Fruit fly (Drosophila melanogaster) whole organism, embryonic: Measurements from ENCODE around the gene wge.
A peak's percentile ranks its signal among the peaks of the same experiment; 100 is the strongest.

Experiments used
- Ada2b ChIP-seq: fragments of 200-800 bp; sonication (Bioruptor generic); IDR thresholded peaks from 2 replicates; pipeline ENCODE4 v1.3.6; 2022; ENCODE audit warnings: missing biosample characterization, missing genetic modification characterization
- Antp ChIP-seq: fragments of 200-800 bp; sonication (Bioruptor generic); optimal IDR thresholded peaks from 3 replicates; lab custom pipeline; 2016; ENCODE audit warnings: missing biosample characterization, missing genetic modification characterization
- Atf3 ChIP-seq: fragments of 200-800 bp; sonication (Bioruptor generic); optimal IDR thresholded peaks from 3 replicates; lab custom pipeline; 2016; ENCODE audit warnings: missing biosample characterization, missing genetic modification characterization
- C15 ChIP-seq: fragments of 200-800 bp; sonication (Bioruptor generic); IDR thresholded peaks from 3 replicates; pipeline ENCODE4 v1.3.6; 2022; ENCODE audit warnings: missing biosample characterization, missing genetic modification characterization
- CG10462 ChIP-seq: fragments of 200-800 bp; sonication (Bioruptor generic); optimal IDR thresholded peaks from 2 replicates; lab custom pipeline; 2016; ENCODE audit warnings: missing biosample characterization, missing genetic modification characterization
- CG10654 ChIP-seq: fragments of 200-800 bp; sonication (Bioruptor generic); optimal IDR thresholded peaks from 2 replicates; lab custom pipeline; 2016; ENCODE audit warnings: missing biosample characterization, missing genetic modification characterization
- CG11504 ChIP-seq: fragments of 200-800 bp; sonication (Bioruptor generic); optimal IDR thresholded peaks from 3 replicates; lab custom pipeline; 2019; ENCODE audit warnings: missing biosample characterization, mild to moderate bottlenecking, missing genetic modification characterization, moderate library complexity
- CG11695 ChIP-seq: fragments of 200-800 bp; sonication (Bioruptor generic); IDR thresholded peaks from 3 replicates; pipeline ENCODE4 v1.3.6; 2022; ENCODE audit warnings: missing biosample characterization, missing genetic modification characterization
- CG12219 ChIP-seq: fragments of 200-800 bp; sonication (Bioruptor generic); optimal IDR thresholded peaks from 3 replicates; lab custom pipeline; 2018; ENCODE audit warnings: missing biosample characterization, mild to moderate bottlenecking, missing genetic modification characterization
- CG1233 ChIP-seq: fragments of 200-800 bp; sonication (Bioruptor generic); optimal IDR thresholded peaks from 4 replicates; lab custom pipeline; 2018; ENCODE audit warnings: missing biosample characterization, mild to moderate bottlenecking, missing genetic modification characterization
- CG13296 ChIP-seq: fragments of 200-800 bp; sonication (Bioruptor generic); optimal IDR thresholded peaks from 3 replicates; lab custom pipeline; 2018; ENCODE audit warnings: missing biosample characterization, mild to moderate bottlenecking, missing genetic modification characterization
- CG15269 ChIP-seq: fragments of 200-800 bp; sonication (Bioruptor generic); optimal IDR thresholded peaks from 2 replicates; lab custom pipeline; 2018; ENCODE audit warnings: missing biosample characterization, mild to moderate bottlenecking, missing genetic modification characterization, moderate library complexity
- CG15479 ChIP-seq: fragments of 200-800 bp; sonication (Bioruptor generic); optimal IDR thresholded peaks from 3 replicates; lab custom pipeline; 2019; ENCODE audit warnings: missing biosample characterization, mild to moderate bottlenecking, missing genetic modification characterization, moderate library complexity
- CG1603 ChIP-seq: fragments of 200-800 bp; sonication (Bioruptor generic); optimal IDR thresholded peaks from 2 replicates; lab custom pipeline; 2019; ENCODE audit warnings: missing biosample characterization, mild to moderate bottlenecking, missing genetic modification characterization, moderate library complexity
- CG17802 ChIP-seq: fragments of 200-800 bp; sonication (Bioruptor generic); optimal IDR thresholded peaks from 2 replicates; lab custom pipeline; 2018; ENCODE audit warnings: missing biosample characterization, mild to moderate bottlenecking, missing genetic modification characterization, moderate library complexity
- CG2889 ChIP-seq: fragments of 200-800 bp; sonication (Bioruptor generic); IDR thresholded peaks from 3 replicates; pipeline ENCODE4 v1.3.6; 2022; ENCODE audit warnings: missing biosample characterization, missing genetic modification characterization
- CG3163 ChIP-seq: fragments of 200-800 bp; sonication (Bioruptor generic); optimal IDR thresholded peaks from 3 replicates; lab custom pipeline; 2016; ENCODE audit warnings: missing biosample characterization, missing genetic modification characterization
- CG3281 ChIP-seq: fragments of 200-800 bp; sonication (Bioruptor generic); optimal IDR thresholded peaks from 3 replicates; lab custom pipeline; 2017; ENCODE audit warnings: missing biosample characterization, mild to moderate bottlenecking, missing genetic modification characterization
- CG3726 ChIP-seq: fragments of 200-800 bp; sonication (Bioruptor generic); IDR thresholded peaks from 3 replicates; pipeline ENCODE4, ENCODE4 v1.3.6; 2022; ENCODE audit warnings: missing biosample characterization, missing genetic modification characterization
- CG3838 ChIP-seq: fragments of 200-800 bp; sonication (Bioruptor generic); optimal IDR thresholded peaks from 3 replicates; lab custom pipeline; 2016; ENCODE audit warnings: missing biosample characterization, missing genetic modification characterization
- CG3847 ChIP-seq: fragments of 200-800 bp; sonication (Bioruptor generic); IDR thresholded peaks from 2 replicates; pipeline ENCODE4 v1.3.6; 2022; ENCODE audit warnings: missing biosample characterization, missing genetic modification characterization
- CG42726 ChIP-seq: fragments of 200-800 bp; sonication (Bioruptor generic); IDR thresholded peaks from 2 replicates; pipeline ENCODE4 v1.3.6; 2022; ENCODE audit warnings: missing biosample characterization, missing genetic modification characterization; ENCODE audit not compliant: partially characterized antibody
- CG6683 ChIP-seq: fragments of 200-800 bp; sonication (Bioruptor generic); optimal IDR thresholded peaks from 2 replicates; lab custom pipeline; 2017; ENCODE audit warnings: missing biosample characterization, mild to moderate bottlenecking, missing genetic modification characterization, missing genetic modification reagents
- CG6765 ChIP-seq: fragments of 200-800 bp; sonication (Bioruptor generic); optimal IDR thresholded peaks from 3 replicates; lab custom pipeline; 2017; ENCODE audit warnings: missing biosample characterization, mild to moderate bottlenecking, missing genetic modification characterization
- Dek ChIP-seq: fragments of 200-800 bp; sonication (Bioruptor generic); optimal IDR thresholded peaks from 3 replicates; lab custom pipeline; 2019; ENCODE audit warnings: missing biosample characterization, mild to moderate bottlenecking, missing genetic modification characterization, moderate library complexity
- H2.0 ChIP-seq: fragments of 200-800 bp; sonication (Bioruptor generic); IDR thresholded peaks from 2 replicates; pipeline ENCODE4 v1.3.6; 2022; ENCODE audit warnings: missing biosample characterization, missing genetic modification characterization
- HLHmδ ChIP-seq: fragments of 200-800 bp; sonication (Bioruptor generic); optimal IDR thresholded peaks from 2 replicates; lab custom pipeline; 2018; ENCODE audit warnings: missing biosample characterization, mild to moderate bottlenecking, missing genetic modification characterization, moderate library complexity
- Hand ChIP-seq: fragments of 200-800 bp; sonication (Bioruptor generic); optimal IDR thresholded peaks from 2 replicates; lab custom pipeline; 2017; ENCODE audit warnings: mild to moderate bottlenecking, missing biosample characterization, missing genetic modification reagents, missing genetic modification characterization
- Med ChIP-seq: fragments of 200-800 bp; sonication (Bioruptor generic); peaks from one replicate; lab custom pipeline; 2016; ENCODE audit warnings: missing biosample characterization, missing genetic modification characterization, mild to moderate bottlenecking, inconsistent platforms, moderate library complexity
- Meics ChIP-seq: fragments of 200-800 bp; sonication (Bioruptor generic); optimal IDR thresholded peaks from 2 replicates; lab custom pipeline; 2017; ENCODE audit warnings: missing biosample characterization, mild to moderate bottlenecking, missing genetic modification characterization
- Nf-YB ChIP-seq: fragments of 200-800 bp; sonication (Bioruptor generic); optimal IDR thresholded peaks from 3 replicates; lab custom pipeline; 2019; ENCODE audit warnings: missing biosample characterization, mild to moderate bottlenecking, missing genetic modification characterization, moderate library complexity
- Oli ChIP-seq: fragments of 200-800 bp; sonication (Bioruptor generic); optimal IDR thresholded peaks from 2 replicates; lab custom pipeline; 2018; ENCODE audit warnings: missing biosample characterization, mild to moderate bottlenecking, missing genetic modification characterization, moderate library complexity
- Sox100B ChIP-seq: fragments of 200-800 bp; sonication (Bioruptor generic); optimal IDR thresholded peaks from 3 replicates; lab custom pipeline; 2018; ENCODE audit warnings: missing biosample characterization, mild to moderate bottlenecking, missing genetic modification characterization
- Sox102F ChIP-seq: fragments of 200-800 bp; sonication (Bioruptor generic); optimal IDR thresholded peaks from 2 replicates; lab custom pipeline; 2018; ENCODE audit warnings: missing biosample characterization, mild to moderate bottlenecking, missing genetic modification characterization, moderate library complexity
- Usf ChIP-seq: fragments of 200-800 bp; sonication (Bioruptor generic); optimal IDR thresholded peaks from 2 replicates; lab custom pipeline; 2017; ENCODE audit warnings: missing genotype, missing biosample characterization, missing genetic modification characterization
- chm ChIP-seq: fragments of 200-800 bp; sonication (Bioruptor generic); IDR thresholded peaks from 2 replicates; pipeline ENCODE4 v1.3.6; 2022; ENCODE audit warnings: missing biosample characterization, missing genetic modification characterization
- exex ChIP-seq: fragments of 200-800 bp; sonication (Bioruptor generic); optimal IDR thresholded peaks from 4 replicates; lab custom pipeline; 2018; ENCODE audit warnings: missing biosample characterization, mild to moderate bottlenecking, missing genetic modification characterization, moderate library complexity
- fd102C ChIP-seq: fragments of 200-800 bp; sonication (Bioruptor generic); optimal IDR thresholded peaks from 2 replicates; lab custom pipeline; 2018; ENCODE audit warnings: missing biosample characterization, mild to moderate bottlenecking, missing genetic modification characterization, moderate library complexity
- gfzf ChIP-seq: fragments of 200-800 bp; sonication (Bioruptor generic); optimal IDR thresholded peaks from 2 replicates; lab custom pipeline; 2016; ENCODE audit warnings: missing biosample characterization, mild to moderate bottlenecking, missing genetic modification characterization, moderate library complexity
- hkb ChIP-seq, 2 experiments: fragments of 200-800 bp in 1 of 2; fragments of >200 bp in 1 of 2; sonication (Bioruptor generic) in 1 of 2; IDR thresholded peaks in 1 of 2; optimal IDR thresholded peaks in 1 of 2; 2 replicates each; pipeline versions ENCODE4 v1.3.6 to Lab custom; 2017 to 2022; ENCODE audit warnings: missing biosample characterization in 1 of 2, missing genetic modification characterization in 1 of 2
- inv ChIP-seq: fragments of 200-800 bp; sonication (Bioruptor generic); IDR thresholded peaks from 2 replicates; pipeline ENCODE4 v1.3.6; 2022; ENCODE audit warnings: missing biosample characterization, missing genetic modification characterization; ENCODE audit not compliant: partially characterized antibody
- knrl ChIP-seq: fragments of 200-800 bp; sonication (Bioruptor generic); IDR thresholded peaks from 3 replicates; pipeline ENCODE4 v1.3.6; 2022; ENCODE audit warnings: missing biosample characterization, missing genetic modification characterization; ENCODE audit not compliant: partially characterized antibody
- sens ChIP-seq: fragments of 200-800 bp; sonication (Bioruptor generic); peaks from one replicate; lab custom pipeline; 2016; ENCODE audit warnings: missing biosample characterization, missing genetic modification characterization
- slbo ChIP-seq: fragments of 200-800 bp; sonication (Bioruptor generic); IDR thresholded peaks from 2 replicates; pipeline ENCODE4 v1.3.6; 2022; ENCODE audit warnings: missing biosample characterization, missing genetic modification characterization
- slou ChIP-seq: fragments of 200-800 bp; sonication (Bioruptor generic); optimal IDR thresholded peaks from 3 replicates; lab custom pipeline; 2016; ENCODE audit warnings: missing biosample characterization, missing genetic modification characterization
- stc ChIP-seq: fragments of 200-800 bp; sonication (Bioruptor generic); IDR thresholded peaks from 2 replicates; pipeline ENCODE4 v1.3.6; 2022; ENCODE audit warnings: missing biosample characterization, missing genetic modification characterization
- vnd ChIP-seq: fragments of 200-800 bp; sonication (Bioruptor generic); IDR thresholded peaks from 3 replicates; pipeline ENCODE4 v1.3.6; 2022; ENCODE audit warnings: missing biosample characterization, missing genetic modification characterization; ENCODE audit not compliant: partially characterized antibody
- zfh1 ChIP-seq: fragments of 200-800 bp; sonication (Bioruptor generic); IDR thresholded peaks from 3 replicates; pipeline ENCODE4 v1.3.6; 2022; ENCODE audit warnings: missing biosample characterization, missing genetic modification characterization
- zfh2 ChIP-seq: fragments of 200-800 bp; sonication (Bioruptor generic); optimal IDR thresholded peaks from 2 replicates; lab custom pipeline; 2016; ENCODE audit warnings: missing biosample characterization, missing genetic modification characterization

The wge gene

DNA sequence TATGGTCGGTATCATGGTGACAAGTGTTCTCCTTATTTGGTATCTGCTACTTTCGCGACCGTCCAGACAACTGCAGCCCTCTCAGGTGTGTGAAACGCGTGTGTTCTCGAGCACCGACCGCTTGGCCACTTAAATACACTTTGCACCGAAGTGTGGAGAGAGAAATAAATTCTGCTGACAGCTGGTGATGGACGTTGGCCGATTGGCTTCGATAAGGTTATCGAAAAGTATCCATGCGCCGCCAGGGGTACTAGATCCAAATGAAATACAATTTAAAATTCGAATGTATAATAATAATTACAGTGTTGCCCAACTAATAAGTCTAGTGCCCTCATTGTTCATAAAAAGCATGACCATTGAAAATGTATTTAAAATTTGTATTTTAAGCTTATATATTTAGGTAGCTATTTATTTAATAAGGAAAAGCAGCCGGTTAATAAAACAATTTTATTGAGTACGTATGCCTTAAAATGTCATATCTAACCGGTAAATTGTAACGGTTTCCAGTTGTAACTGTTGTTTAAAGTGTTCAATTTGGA is 34.5 kb downstream of the wge start, which contains the start of the genes Gclm and CG17625 (continued):
- TF ChIP-seq zfh1 (GFP tag; lab: Robert Waterston, UW) (peak; percentile 38; the same call in 1 of the 3 replicates), CG11695 (GFP tag; lab: Robert Waterston, UW) (no peak), gfzf (GFP tag; lab: Kevin White, UChicago) (peak; percentile 9), H2.0 (GFP tag; lab: Robert Waterston, UW) (peak; percentile 28; the same call in 1 of the 2 replicates), CG11504 (tag; lab: Kevin White, UChicago) (no peak), CG1233 (peak; percentile 52), CG3281 (GFP tag; lab: Kevin White, UChicago) (peak; percentile 51), Meics (GFP tag; lab: Kevin White, UChicago) (peak; percentile 58), inv (peak; percentile 60; the same call in 1 of the 2 replicates), CG42726 (GFP tag; lab: Robert Waterston, UW) (peak; percentile 43; the same call in 1 of the 2 replicates), stc (GFP tag; lab: Robert Waterston, UW) (no peak), C15 (GFP tag; lab: Robert Waterston, UW) (no peak), Ada2b (peak; percentile 43), slbo (peak; percentile 77), CG10654 (GFP tag; lab: Kevin White, UChicago) (peak; percentile 22), CG6765 (GFP tag; lab: Kevin White, UChicago) (peak; percentile 66), exex (tag; lab: Kevin White, UChicago) (peak; percentile 42), CG13296 (GFP tag; lab: Kevin White, UChicago) (peak; percentile 76), Dek (tag; lab: Kevin White, UChicago) (peak; percentile 32), Med (peak; percentile 92), Usf (GFP tag; lab: Kevin White, UChicago) (no peak), CG1603 (tag; lab: Kevin White, UChicago) (peak; percentile 80), hkb (optimal IDR thresholded peaks at IDR 0.05; lab: Kevin White, UChicago) (no peak), hkb (GFP tag; IDR thresholded peaks at IDR 0.05; lab: Robert Waterston, UW) (peak; percentile 44; the same call in 1 of the 2 replicates), Nf-YB (GFP tag; lab: Kevin White, UChicago) (peak; percentile 23), CG17802 (tag; lab: Kevin White, UChicago) (no peak), vnd (GFP tag; lab: Robert Waterston, UW) (peak; percentile 47; the same call in 2 of the 3 replicates), CG3847 (peak; percentile 48), CG15479 (GFP tag; lab: Kevin White, UChicago) (no peak), CG3838 (GFP tag; lab: Kevin White, UChicago) (no peak), CG6683 (GFP tag; lab: Kevin White, UChicago) (peak; percentile 9), fd102C (GFP tag; lab: Kevin White, UChicago) (no peak), slou (GFP tag; lab: Kevin White, UChicago) (no peak), Antp (GFP tag; lab: Kevin White, UChicago) (peak; percentile 47), Hand (GFP tag; lab: Kevin White, UChicago) (peak; percentile 25), knrl (peak; percentile 79), CG3163 (GFP tag; lab: Kevin White, UChicago) (no peak), Oli (tag; lab: Kevin White, UChicago) (no peak), CG15269 (peak; percentile 60), Sox102F (GFP tag; lab: Kevin White, UChicago) (peak; percentile 44), sens (peak; percentile 92), CG3726 (GFP tag; lab: Robert Waterston, UW) (no peak), Sox100B (peak; percentile 32), CG2889 (no peak), zfh2 (peak; percentile 49), chm (GFP tag; lab: Robert Waterston, UW) (peak; percentile 66; the same call in 1 of the 2 replicates), CG10462 (peak; percentile 18), Atf3 (GFP tag; lab: Kevin White, UChicago) (no peak), HLHmδ (GFP tag; lab: Kevin White, UChicago) (peak; percentile 92), CG12219 (peak; percentile 18)
